Worm (Caenorhabditis elegans): ENCODE results near the gene F47E1.1.

DNA sequence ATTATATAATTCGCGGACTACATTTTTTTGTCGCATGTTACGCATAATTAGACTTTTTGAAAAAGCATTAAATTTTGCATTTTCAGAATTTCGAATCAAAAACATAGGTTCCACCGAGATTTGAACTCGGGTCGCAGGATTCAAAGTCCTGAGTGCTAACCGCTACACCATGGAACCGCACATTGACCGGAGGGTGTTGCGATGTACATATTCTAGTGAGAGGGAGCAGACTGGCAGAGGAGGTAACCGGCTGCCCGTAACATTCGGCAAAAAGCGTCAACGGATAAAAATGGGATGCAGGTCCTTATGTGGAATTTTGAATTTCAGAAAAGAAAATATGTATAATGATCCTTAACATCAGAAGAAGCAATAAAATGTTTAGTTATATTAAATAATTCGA is 1.2 kb downstream of the F47E1.1 start:
- TF ChIP-seq tab-1 (GFP tag; IDR thresholded peaks at IDR 0.05) (peak; percentile 86; the same call in 1 of the 2 replicates), ztf-23 (GFP tag; IDR thresholded peaks at IDR 0.05) (peak; percentile 81)

Measured in whole organism, midembryonic.